Fruit fly (Drosophila melanogaster): ENCODE measurements around the gene CG18284.

DNA sequence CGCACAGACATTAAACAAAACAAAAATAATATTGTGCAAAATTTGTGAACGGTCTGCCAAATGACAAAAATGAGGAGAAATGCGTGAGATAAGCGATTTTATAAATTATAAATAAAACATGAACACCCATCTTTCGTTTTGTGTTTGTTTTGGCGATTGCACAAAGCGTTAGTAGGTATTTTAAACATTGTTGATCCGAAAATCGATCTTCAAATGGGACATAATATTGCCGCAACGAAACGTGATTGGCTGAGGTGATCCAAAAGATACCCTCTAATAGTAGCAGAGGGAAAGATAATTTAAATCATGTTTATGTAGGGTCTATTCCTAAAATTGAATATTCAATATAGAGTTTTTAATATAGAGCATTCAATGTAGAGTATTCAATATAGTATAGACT is 35.8 kb downstream of the CG18284 start:
- TF ChIP-seq CG7045 (GFP tag; optimal IDR thresholded peaks at IDR 0.05), result no peak
- TF ChIP-seq bab1 (GFP tag; optimal IDR thresholded peaks at IDR 0.05), result no peak
- no peak for TF ChIP-seq ovo (GFP tag; optimal IDR thresholded peaks at IDR 0.05)
- no peak for TF ChIP-seq CG5204 (GFP tag; optimal IDR thresholded peaks at IDR 0.05)
